Comparison of ENCODE assay signal across 2 worm cellular contexts in the genomic region with DNA sequence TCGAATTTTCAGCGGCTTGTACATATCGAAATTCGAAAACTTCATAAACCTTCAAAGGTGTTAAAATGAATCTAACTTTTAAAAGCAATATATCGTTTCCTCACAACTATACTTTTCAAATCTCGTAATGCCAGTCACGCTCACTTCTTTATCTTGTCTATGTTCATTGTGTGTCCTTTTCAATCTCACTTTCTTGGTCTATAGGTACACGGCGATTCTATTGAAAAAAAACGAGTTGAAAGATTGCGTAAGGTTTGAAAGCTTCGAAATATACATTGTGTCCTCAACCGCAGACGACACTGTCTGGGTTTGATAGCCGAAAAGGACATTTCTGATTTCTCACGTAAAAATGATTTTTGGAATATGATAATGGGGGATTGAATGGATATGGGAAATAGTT.
TF ChIP-seq lines count a peak whose summit lies in the region.

No protein-coding gene starts in this region.

TF ChIP-seq in whole organism, L1 larva, 84 proteins besides CTCF, POLR2A, EP300 and RAD21:
- TF ChIP-seq nhr-85 (tag; lab: Kevin White, UChicago) (peak; percentile 48), blmp-1 (tag; optimal IDR thresholded peaks at IDR 0.05; lab: Kevin White, UChicago) (peak; percentile 74), ztf-11 (tag; optimal IDR thresholded peaks at IDR 0.05; lab: Kevin White, UChicago) (no peak), nhr-20 (tag; optimal IDR thresholded peaks at IDR 0.05; lab: Kevin White, UChicago) (no peak)

TF ChIP-seq in whole organism, L3 larva, 47 proteins besides CTCF, POLR2A, EP300 and RAD21:
- TF ChIP-seq nhr-25 (tag; optimal IDR thresholded peaks at IDR 0.05; lab: Kevin White, UChicago) (peak; percentile 80), nhr-43 (tag; optimal IDR thresholded peaks at IDR 0.05; lab: Kevin White, UChicago; ENCODE audit: poor library complexity, severe bottlenecking) (peak; percentile 10), pha-4 (tag; optimal IDR thresholded peaks at IDR 0.05; lab: Kevin White, UChicago) (no peak), R02D3.7 (tag; optimal IDR thresholded peaks at IDR 0.05; lab: Kevin White, UChicago) (no peak), lin-15B (tag; optimal IDR thresholded peaks at IDR 0.05; lab: Kevin White, UChicago) (no peak), ama-1 (optimal IDR thresholded peaks at IDR 0.05; lab: Kevin White, UChicago) (no peak), hmg-11 (tag; optimal IDR thresholded peaks at IDR 0.05; lab: Kevin White, UChicago) (no peak), aly-2 (tag; optimal IDR thresholded peaks at IDR 0.05; lab: Kevin White, UChicago) (no peak)
